Fruit fly (Drosophila melanogaster) whole organism, embryonic: ENCODE data around the gene Srg3.
A peak's percentile ranks its signal among the peaks of the same experiment; 100 is the strongest.

Experiments
- Atf3 ChIP-seq: fragments of 200-800 bp; sonication (Bioruptor generic); optimal IDR thresholded peaks from 3 replicates; lab custom pipeline; 2016; ENCODE audit warnings: missing biosample characterization, missing genetic modification characterization
- CG10147 ChIP-seq: fragments of 200-800 bp; sonication (Bioruptor generic); optimal IDR thresholded peaks from 2 replicates; lab custom pipeline; 2019; ENCODE audit warnings: missing biosample characterization, mild to moderate bottlenecking, missing genetic modification characterization, moderate library complexity
- CG10366 ChIP-seq: fragments of 200-800 bp; sonication (Bioruptor generic); IDR thresholded peaks from 2 replicates; pipeline ENCODE4 v1.3.6; 2022; ENCODE audit warnings: missing biosample characterization, missing genetic modification characterization
- CG1233 ChIP-seq: fragments of 200-800 bp; sonication (Bioruptor generic); optimal IDR thresholded peaks from 4 replicates; lab custom pipeline; 2018; ENCODE audit warnings: missing biosample characterization, mild to moderate bottlenecking, missing genetic modification characterization
- CG12391 ChIP-seq: fragments of 200-800 bp; sonication (Bioruptor generic); optimal IDR thresholded peaks from 3 replicates; lab custom pipeline; 2018; ENCODE audit warnings: missing biosample characterization, mild to moderate bottlenecking, missing genetic modification characterization, moderate library complexity
- CG14050 ChIP-seq: fragments of 200-800 bp; sonication (Bioruptor generic); IDR thresholded peaks from 3 replicates; pipeline ENCODE4 v1.3.6; 2022; ENCODE audit warnings: missing biosample characterization, missing genetic modification characterization
- CG15479 ChIP-seq: fragments of 200-800 bp; sonication (Bioruptor generic); optimal IDR thresholded peaks from 3 replicates; lab custom pipeline; 2019; ENCODE audit warnings: missing biosample characterization, mild to moderate bottlenecking, missing genetic modification characterization, moderate library complexity
- CG17612 ChIP-seq: fragments of 200-800 bp; sonication (Bioruptor generic); IDR thresholded peaks from 2 replicates; pipeline ENCODE4 v1.3.6; 2022; ENCODE audit warnings: missing biosample characterization, missing genetic modification characterization
- CG2199 ChIP-seq: fragments of 200-800 bp; sonication (Bioruptor generic); IDR thresholded peaks from 3 replicates; pipeline ENCODE4 v1.3.6; 2022; ENCODE audit warnings: missing biosample characterization, missing genetic modification characterization
- CG2875 ChIP-seq: fragments of 200-800 bp; sonication (Bioruptor generic); optimal IDR thresholded peaks from 2 replicates; lab custom pipeline; 2017; ENCODE audit warnings: missing biosample characterization, mild to moderate bottlenecking, missing genetic modification characterization, missing genetic modification reagents
- CG43689 ChIP-seq: fragments of 200-800 bp; sonication (Bioruptor generic); IDR thresholded peaks from 2 replicates; pipeline ENCODE4 v1.3.6; 2022; ENCODE audit warnings: missing biosample characterization, missing genetic modification characterization
- CG4707 ChIP-seq: fragments of 200-800 bp; sonication (Bioruptor generic); optimal IDR thresholded peaks from 2 replicates; lab custom pipeline; 2018; ENCODE audit warnings: missing biosample characterization, mild to moderate bottlenecking, missing genetic modification characterization, moderate library complexity
- CG7745 ChIP-seq: fragments of 200-800 bp; sonication (Bioruptor generic); optimal IDR thresholded peaks from 2 replicates; lab custom pipeline; 2018; ENCODE audit warnings: missing biosample characterization, mild to moderate bottlenecking, missing genetic modification characterization, moderate library complexity
- CG8281 ChIP-seq: fragments of 200-800 bp; sonication (Bioruptor generic); optimal IDR thresholded peaks from 2 replicates; lab custom pipeline; 2018; ENCODE audit warnings: missing biosample characterization, mild to moderate bottlenecking, missing genetic modification characterization, moderate library complexity
- CG8924 ChIP-seq: fragments of 200-800 bp; optimal IDR thresholded peaks from 3 replicates; lab custom pipeline; 2019; ENCODE audit warnings: missing biosample characterization, mild to moderate bottlenecking, missing genetic modification characterization, moderate library complexity
- CG8944 ChIP-seq: fragments of 200-800 bp; sonication (Bioruptor generic); optimal IDR thresholded peaks from 3 replicates; lab custom pipeline; 2016; ENCODE audit warnings: missing biosample characterization, missing genetic modification characterization
- CoRest ChIP-seq: fragments of 200-800 bp; sonication (Bioruptor generic); optimal IDR thresholded peaks from 3 replicates; lab custom pipeline; 2018; ENCODE audit warnings: missing biosample characterization, mild to moderate bottlenecking, missing genetic modification characterization, moderate library complexity
- CrebB ChIP-seq: fragments of 200-800 bp; sonication (Bioruptor generic); optimal IDR thresholded peaks from 3 replicates; lab custom pipeline; 2018; ENCODE audit warnings: missing biosample characterization, mild to moderate bottlenecking, missing genetic modification characterization
- Doc3 ChIP-seq: fragments of 200-800 bp; sonication (Bioruptor generic); IDR thresholded peaks from 3 replicates; pipeline ENCODE4 v1.3.6; 2022; ENCODE audit warnings: missing biosample characterization, missing genetic modification characterization; ENCODE audit not compliant: partially characterized antibody
- Hand ChIP-seq: fragments of 200-800 bp; sonication (Bioruptor generic); optimal IDR thresholded peaks from 2 replicates; lab custom pipeline; 2017; ENCODE audit warnings: mild to moderate bottlenecking, missing biosample characterization, missing genetic modification reagents, missing genetic modification characterization
- Lhr ChIP-seq: fragments of 200-800 bp; sonication (Bioruptor generic); optimal IDR thresholded peaks from 3 replicates; lab custom pipeline; 2017; ENCODE audit warnings: mild to moderate bottlenecking, missing biosample characterization, missing genetic modification reagents, missing genetic modification characterization
- Mrtf ChIP-seq: fragments of 200-800 bp; sonication (Bioruptor generic); IDR thresholded peaks from 3 replicates; pipeline ENCODE4 v1.3.6; 2022; ENCODE audit warnings: missing biosample characterization, missing genetic modification characterization
- NC2β ChIP-seq: fragments of 200-800 bp; sonication (Bioruptor generic); optimal IDR thresholded peaks from 2 replicates; lab custom pipeline; 2016; ENCODE audit warnings: missing biosample characterization, missing genetic modification characterization
- Scr ChIP-seq: fragments of 200-800 bp; sonication (Bioruptor generic); IDR thresholded peaks from 2 replicates; pipeline ENCODE4 v1.3.6; 2022; ENCODE audit warnings: missing biosample characterization, missing genetic modification characterization; ENCODE audit not compliant: partially characterized antibody
- Xbp1 ChIP-seq: fragments of 200-800 bp; sonication (Bioruptor generic); optimal IDR thresholded peaks from 3 replicates; lab custom pipeline; 2016; ENCODE audit warnings: missing biosample characterization, mild to moderate bottlenecking, missing genetic modification characterization
- abd-A ChIP-seq: fragments of 200-800 bp; sonication (Bioruptor generic); optimal IDR thresholded peaks from 3 replicates; lab custom pipeline; 2019; ENCODE audit warnings: missing biosample characterization, mild to moderate bottlenecking, missing genetic modification characterization, moderate library complexity
- bowl ChIP-seq: fragments of 200-800 bp; sonication (Bioruptor generic); IDR thresholded peaks from 2 replicates; pipeline ENCODE4 v1.3.6; 2022; ENCODE audit warnings: missing biosample characterization, missing genetic modification characterization
- bsh ChIP-seq, 2 experiments: fragments of 200-800 bp; sonication (Bioruptor generic); optimal IDR thresholded peaks; 2 replicates each; lab custom pipeline; 2017 to 2018; ENCODE audit warnings: mild to moderate bottlenecking in 2 of 2, missing biosample characterization in 2 of 2, missing genetic modification characterization in 2 of 2, moderate library complexity in 1 of 2
- cas ChIP-seq: fragments of 200-800 bp; sonication (Bioruptor generic); IDR thresholded peaks from 2 replicates; pipeline ENCODE4 v1.3.6; 2022; ENCODE audit warnings: missing biosample characterization, missing genetic modification characterization
- disco-r ChIP-seq: fragments of 200-800 bp; sonication (Bioruptor generic); optimal IDR thresholded peaks from 2 replicates; lab custom pipeline; 2016; ENCODE audit warnings: missing biosample characterization, missing genetic modification characterization
- dysf ChIP-seq: fragments of 200-800 bp; sonication (Bioruptor generic); IDR thresholded peaks from 3 replicates; pipeline ENCODE4 v1.3.6; 2022; ENCODE audit warnings: missing biosample characterization, missing genetic modification characterization
- en ChIP-seq: fragments of 200-800 bp; sonication (Bioruptor generic); optimal IDR thresholded peaks from 2 replicates; lab custom pipeline; 2016; ENCODE audit warnings: missing biosample characterization, missing genetic modification characterization
- fd96Cb ChIP-seq: fragments of 200-800 bp; sonication (Bioruptor generic); optimal IDR thresholded peaks from 2 replicates; lab custom pipeline; 2018; ENCODE audit warnings: missing biosample characterization, mild to moderate bottlenecking, missing genetic modification characterization, moderate library complexity
- fu2 ChIP-seq: fragments of 200-800 bp; sonication (Bioruptor generic); optimal IDR thresholded peaks from 2 replicates; lab custom pipeline; 2016; ENCODE audit warnings: missing biosample characterization, missing genetic modification characterization
- gfzf ChIP-seq: fragments of 200-800 bp; sonication (Bioruptor generic); optimal IDR thresholded peaks from 2 replicates; lab custom pipeline; 2016; ENCODE audit warnings: missing biosample characterization, mild to moderate bottlenecking, missing genetic modification characterization, moderate library complexity
- h ChIP-seq: fragments of >200 bp; optimal IDR thresholded peaks from 2 replicates; lab custom pipeline; 2017
- jumu ChIP-seq: fragments of 200-800 bp; sonication (Bioruptor generic); optimal IDR thresholded peaks from 3 replicates; lab custom pipeline; 2016; ENCODE audit warnings: missing biosample characterization, missing genetic modification characterization
- lola ChIP-seq, 3 experiments: fragments of >200 bp in 2 of 3; fragments of 200-800 bp in 1 of 3; sonication (Bioruptor generic) in 1 of 3; optimal IDR thresholded peaks; 2 replicates each; lab custom pipeline; 2017 to 2019; ENCODE audit warnings: missing biosample characterization in 3 of 3, missing genetic modification characterization in 3 of 3, mild to moderate bottlenecking in 1 of 3, moderate library complexity in 1 of 3
- lov ChIP-seq, 2 experiments: fragments of 200-800 bp in 1 of 2; fragments of >200 bp in 1 of 2; sonication (Bioruptor generic) in 1 of 2; IDR thresholded peaks in 1 of 2; optimal IDR thresholded peaks in 1 of 2; 2 replicates in 1 of 2; 3 replicates in 1 of 2; pipeline versions ENCODE4 v1.3.6 to Lab custom; 2017 to 2022; ENCODE audit warnings: missing biosample characterization in 1 of 2, missing genetic modification characterization in 1 of 2
- mirr ChIP-seq: fragments of 200-800 bp; sonication (Bioruptor generic); optimal IDR thresholded peaks from 3 replicates; lab custom pipeline; 2018; ENCODE audit warnings: missing biosample characterization, mild to moderate bottlenecking, missing genetic modification characterization
- prd ChIP-seq, 3 experiments: fragments of >200 bp in 2 of 3; fragments of 200-800 bp in 1 of 3; sonication (Bioruptor generic) in 1 of 3; optimal IDR thresholded peaks in 2 of 3; IDR thresholded peaks in 1 of 3; 2 replicates in 2 of 3; 3 replicates in 1 of 3; pipeline versions ENCODE4 v1.3.6 to Lab custom; 2017 to 2022; ENCODE audit warnings: missing biosample characterization in 1 of 3, missing genetic modification characterization in 1 of 3
- sd ChIP-seq: fragments of 200-800 bp; sonication (Bioruptor generic); optimal IDR thresholded peaks from 3 replicates; lab custom pipeline; 2018; ENCODE audit warnings: missing biosample characterization, mild to moderate bottlenecking, missing genetic modification characterization, moderate library complexity
- seq ChIP-seq: fragments of 200-800 bp; sonication (Bioruptor generic); IDR thresholded peaks from 2 replicates; pipeline ENCODE4 v1.3.6; 2022; ENCODE audit warnings: missing biosample characterization, missing genetic modification characterization
- sob ChIP-seq: fragments of 200-800 bp; sonication (Bioruptor generic); IDR thresholded peaks from 2 replicates; pipeline ENCODE4 v1.3.6; 2022; ENCODE audit warnings: missing biosample characterization, missing genetic modification characterization
- trem ChIP-seq: fragments of 200-800 bp; optimal IDR thresholded peaks from 3 replicates; lab custom pipeline; 2019; ENCODE audit warnings: missing biosample characterization, mild to moderate bottlenecking, missing genetic modification characterization, moderate library complexity
- twi ChIP-seq: fragments of 200-800 bp; optimal IDR thresholded peaks from 2 replicates; lab custom pipeline; 2019; ENCODE audit warnings: missing biosample characterization, mild to moderate bottlenecking, missing genetic modification characterization, moderate library complexity
- z ChIP-seq: fragments of 200-800 bp; sonication (Bioruptor generic); IDR thresholded peaks from 3 replicates; pipeline ENCODE4 v1.3.6; 2022; ENCODE audit warnings: missing biosample characterization, missing genetic modification characterization

Srg3 gene

DNA sequence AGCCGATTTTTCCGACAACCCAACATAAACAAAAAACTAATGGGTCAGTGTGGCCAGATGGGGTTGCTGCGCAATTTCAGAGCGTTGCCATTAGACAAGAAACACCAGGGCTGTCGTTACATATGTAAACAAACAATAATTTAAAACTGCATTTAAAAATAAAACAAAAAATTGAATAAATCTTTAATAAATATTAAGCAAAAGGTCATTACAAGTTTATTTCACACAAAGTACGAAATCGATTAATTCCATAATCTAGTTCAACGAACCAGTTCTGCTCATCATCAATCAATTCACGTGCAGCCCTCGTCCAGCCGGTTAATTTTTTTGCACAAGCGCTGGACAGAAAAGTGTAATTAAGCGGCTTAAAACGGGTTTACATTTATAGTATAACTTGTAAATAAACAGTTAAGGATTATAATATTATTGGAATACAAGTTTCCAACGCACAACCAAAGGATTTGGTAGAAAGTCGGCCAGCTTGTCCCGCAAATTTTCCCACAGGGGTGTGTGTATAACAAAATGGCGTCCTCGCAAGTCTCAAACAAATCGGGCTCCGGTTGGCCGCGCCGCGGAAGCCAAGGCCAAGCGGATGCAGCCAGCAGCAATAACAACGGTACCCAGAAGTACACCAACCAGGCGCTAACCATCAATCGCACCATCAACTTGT is 32.1 kb upstream of the Srg3 start, which contains the start of the genes CG4022 and Cpsf5 (continued):
- TF ChIP-seq CG17612 (GFP tag; lab: Robert Waterston, UW) (no peak), lola (GFP tag; optimal IDR thresholded peaks at IDR 0.05; lab: Kevin White, UChicago) (peak in 1 of 3 experiments; percentile 84), z (GFP tag; lab: Robert Waterston, UW) (no peak), CG7745 (tag; lab: Kevin White, UChicago) (peak; percentile 99), seq (peak; percentile 74), CG10147 (GFP tag; lab: Kevin White, UChicago) (peak; percentile 71), sd (tag; lab: Kevin White, UChicago) (peak; percentile 47), CG4707 (GFP tag; lab: Kevin White, UChicago) (peak; percentile 23), Mrtf (GFP tag; lab: Robert Waterston, UW) (peak; percentile 40; the same call in 1 of the 3 replicates), Doc3 (GFP tag; lab: Robert Waterston, UW) (no peak), Atf3 (GFP tag; lab: Kevin White, UChicago) (peak; percentile 36), CG8944 (peak; percentile 3), disco-r (GFP tag; lab: Kevin White, UChicago) (no peak), CoRest (tag; lab: Kevin White, UChicago) (peak; percentile 91), cas (GFP tag; lab: Robert Waterston, UW) (peak; percentile 74), CG43689 (GFP tag; lab: Robert Waterston, UW) (peak; percentile 71; the same call in 1 of the 2 replicates), trem (peak; percentile 85), CG8924 (tag; lab: Kevin White, UChicago) (peak; percentile 90), gfzf (GFP tag; lab: Kevin White, UChicago) (peak; percentile 71), CG2875 (GFP tag; lab: Kevin White, UChicago) (peak; percentile 47), fu2 (GFP tag; lab: Kevin White, UChicago) (no peak), mirr (peak; percentile 48), dysf (GFP tag; lab: Robert Waterston, UW) (peak; percentile 84), sob (peak; percentile 87), abd-A (tag; lab: Kevin White, UChicago) (peak; percentile 97), jumu (peak; percentile 67), Xbp1 (GFP tag; lab: Kevin White, UChicago) (peak; percentile 84), en (GFP tag; lab: Kevin White, UChicago) (no peak), Hand (GFP tag; lab: Kevin White, UChicago) (peak; percentile 55), Lhr (GFP tag; lab: Kevin White, UChicago) (peak; percentile 80), CG12391 (peak; percentile 95), CG15479 (GFP tag; lab: Kevin White, UChicago) (peak; percentile 66), Scr (GFP tag; lab: Robert Waterston, UW) (peak; percentile 41; the same call in 1 of the 2 replicates), CG1233 (peak; percentile 42), bsh (GFP tag; optimal IDR thresholded peaks at IDR 0.05; lab: Kevin White, UChicago) (peak in 1 of 2 experiments; percentile 87), h (lab: Kevin White, UChicago) (no peak), CG2199 (GFP tag; lab: Robert Waterston, UW) (peak; percentile 26; the same call in 1 of the 3 replicates), prd (optimal IDR thresholded peaks at IDR 0.05; lab: Kevin White, UChicago) (no peak), prd (GFP tag; IDR thresholded peaks at IDR 0.05; lab: Robert Waterston, UW) (peak; percentile 84), CrebB (tag; lab: Kevin White, UChicago) (peak; percentile 75), bowl (GFP tag; lab: Robert Waterston, UW) (0 out of 2 replicates have a peak, but pooled peaks have one; percentile 13), NC2β (GFP tag; lab: Kevin White, UChicago) (peak; percentile 44), fd96Cb (tag; lab: Kevin White, UChicago) (peak; percentile 68), lov (optimal IDR thresholded peaks at IDR 0.05; lab: Kevin White, UChicago) (no peak), lov (GFP tag; IDR thresholded peaks at IDR 0.05; lab: Robert Waterston, UW) (peak; percentile 71; the same call in 2 of the 3 replicates), CG8281 (tag; lab: Kevin White, UChicago) (peak; percentile 36), CG10366 (GFP tag; lab: Robert Waterston, UW) (peak; percentile 86), twi (tag; lab: Kevin White, UChicago) (peak; percentile 83), CG14050 (GFP tag; lab: Robert Waterston, UW) (peak; percentile 74)
